Worm (Caenorhabditis elegans) whole organism, young adult: ENCODE measurements around the gene ugt-32.

Experiments
- F22D6.2 ChIP-seq: sonication (generic microtip); optimal IDR thresholded peaks from 2 replicates; lab custom pipeline; 2016; ENCODE audit warnings: mild to moderate bottlenecking, missing genetic modification characterization, missing compliant biosample characterization
- F23B12.7 ChIP-seq: sonication (generic microtip); optimal IDR thresholded peaks from 2 replicates; lab custom pipeline; 2017; ENCODE audit warnings: missing genetic modification characterization, mild to moderate bottlenecking, missing compliant biosample characterization, antibody characterized with exemption, moderate library complexity; ENCODE audit not compliant: insufficient read depth
- F49E8.2 ChIP-seq: sonication (generic microtip); optimal IDR thresholded peaks from 3 replicates; lab custom pipeline; 2017; ENCODE audit warnings: missing genetic modification characterization, mild to moderate bottlenecking, missing compliant biosample characterization, antibody characterized with exemption, moderate library complexity; ENCODE audit not compliant: insufficient read depth
- F55B11.4 ChIP-seq: sonication (generic microtip); optimal IDR thresholded peaks from 2 replicates; lab custom pipeline; 2016; ENCODE audit warnings: missing compliant biosample characterization, missing genetic modification characterization, borderline replicate concordance; ENCODE audit not compliant: insufficient read depth
- K12H6.12 ChIP-seq: fragments of 200-800 bp; sonication (Bioruptor generic); optimal IDR thresholded peaks from 2 replicates; lab custom pipeline; 2018; ENCODE audit warnings: mild to moderate bottlenecking, missing genetic modification characterization, missing compliant biosample characterization
- atf-7 ChIP-seq: sonication (generic microtip); optimal IDR thresholded peaks from 2 replicates; lab custom pipeline; 2017; ENCODE audit warnings: mild to moderate bottlenecking, missing genetic modification characterization, missing compliant biosample characterization
- bed-2 ChIP-seq: fragments of 200-800 bp; sonication (Bioruptor generic); IDR thresholded peaks from 2 replicates; pipeline ENCODE4 v1.3.6; 2022; ENCODE audit warnings: missing genetic modification reagents, missing genetic modification characterization, missing compliant biosample characterization
- ceh-100 ChIP-seq: fragments of 200-800 bp; sonication (Bioruptor generic); IDR thresholded peaks from 2 replicates; pipeline ENCODE4 v1.3.6; 2022; ENCODE audit warnings: missing genetic modification reagents, missing genetic modification characterization, missing compliant biosample characterization
- ceh-91 ChIP-seq: fragments of 200-800 bp; sonication (Bioruptor generic); IDR thresholded peaks from 2 replicates; pipeline ENCODE4 v1.3.6; 2022; ENCODE audit warnings: missing genetic modification reagents, missing genetic modification characterization, missing compliant biosample characterization
- dox-1 ChIP-seq: fragments of 200-800 bp; sonication (Bioruptor generic); IDR thresholded peaks from 2 replicates; pipeline ENCODE4 v1.3.6; 2022; ENCODE audit warnings: missing genetic modification reagents, missing genetic modification characterization, missing compliant biosample characterization
- dpff-1 ChIP-seq: sonication (generic microtip); optimal IDR thresholded peaks from 2 replicates; lab custom pipeline; 2017; ENCODE audit warnings: mild to moderate bottlenecking, missing genetic modification characterization, missing compliant biosample characterization
- ekl-4 ChIP-seq: fragments of 200-800 bp; sonication (Bioruptor generic); IDR thresholded peaks from 2 replicates; pipeline ENCODE4 v1.3.6; 2022; ENCODE audit warnings: missing genetic modification reagents, missing genetic modification characterization, missing compliant biosample characterization
- ets-4 ChIP-seq: fragments of 200-800 bp; sonication (Bioruptor generic); optimal IDR thresholded peaks from 2 replicates; lab custom pipeline; 2018; ENCODE audit warnings: mild to moderate bottlenecking, missing genetic modification characterization, missing compliant biosample characterization
- fkh-3 ChIP-seq: sonication (generic microtip); optimal IDR thresholded peaks from 2 replicates; lab custom pipeline; 2016; ENCODE audit warnings: mild to moderate bottlenecking, missing genetic modification characterization, missing compliant biosample characterization
- hmg-1.2 ChIP-seq: fragments of 200-800 bp; sonication (Bioruptor generic); IDR thresholded peaks from 2 replicates; pipeline ENCODE4 v1.3.6; 2022; ENCODE audit warnings: missing genetic modification reagents, missing genetic modification characterization, missing compliant biosample characterization
- hrde-1 ChIP-seq: sonication (generic microtip); optimal IDR thresholded peaks from 2 replicates; lab custom pipeline; 2016; ENCODE audit warnings: missing genetic modification characterization, mild to moderate bottlenecking, missing compliant biosample characterization, moderate library complexity, missing genotype, missing genetic modification reagents, borderline replicate concordance
- let-607 ChIP-seq, 2 experiments: fragments of 200-800 bp in 1 of 2; sonication (Bioruptor generic) in 1 of 2; sonication (generic microtip) in 1 of 2; optimal IDR thresholded peaks; 2 replicates each; lab custom pipeline; 2016 to 2018; ENCODE audit warnings: mild to moderate bottlenecking in 2 of 2, missing compliant biosample characterization in 2 of 2, missing genetic modification characterization in 2 of 2, moderate library complexity in 2 of 2, missing genotype in 1 of 2
- lin-35 ChIP-seq, 3 experiments: fragments of 150-350 bp in 2 of 3; sonication (generic microtip) in 1 of 3; optimal IDR thresholded peaks; 2 replicates each; lab custom pipeline; 2014 to 2018; ENCODE audit warnings: missing biosample characterization in 3 of 3, missing genetic modification characterization in 3 of 3, missing genetic modification reagents in 3 of 3
- madf-6 ChIP-seq: fragments of 200-800 bp; sonication (Bioruptor generic); IDR thresholded peaks from 2 replicates; pipeline ENCODE4 v1.3.6; 2022; ENCODE audit warnings: missing genetic modification reagents, missing genetic modification characterization, missing compliant biosample characterization
- nfya-1 ChIP-seq: sonication (generic microtip); optimal IDR thresholded peaks from 2 replicates; lab custom pipeline; 2017; ENCODE audit warnings: antibody characterized with exemption, missing compliant biosample characterization, missing genetic modification characterization, borderline replicate concordance; ENCODE audit not compliant: insufficient read depth
- nfyb-1 ChIP-seq: fragments of 200-800 bp; sonication (Bioruptor generic); IDR thresholded peaks from 2 replicates; pipeline ENCODE4 v1.3.6; 2022; ENCODE audit warnings: missing genetic modification reagents, missing genetic modification characterization, missing compliant biosample characterization
- nhr-120 ChIP-seq: fragments of 200-800 bp; sonication (Bioruptor generic); IDR thresholded peaks from 2 replicates; pipeline ENCODE4 v1.3.6; 2022; ENCODE audit warnings: missing genetic modification characterization, missing compliant biosample characterization
- nhr-80 ChIP-seq: sonication (generic microtip); optimal IDR thresholded peaks from 2 replicates; lab custom pipeline; 2016; ENCODE audit warnings: missing genetic modification characterization, missing compliant biosample characterization
- pbrm-1 ChIP-seq: fragments of 200-800 bp; sonication (Bioruptor generic); IDR thresholded peaks from 2 replicates; pipeline ENCODE4 v1.3.6; 2022; ENCODE audit warnings: missing genetic modification reagents, missing genetic modification characterization, missing compliant biosample characterization
- repo-1 ChIP-seq: sonication (generic microtip); optimal IDR thresholded peaks from 2 replicates; lab custom pipeline; 2017; ENCODE audit warnings: mild to moderate bottlenecking, missing genetic modification characterization, missing compliant biosample characterization
- sdz-38 ChIP-seq: sonication (generic microtip); optimal IDR thresholded peaks from 2 replicates; lab custom pipeline; 2016; ENCODE audit warnings: missing genotype, missing genetic modification characterization, missing compliant biosample characterization
- tbp1 ChIP-seq: fragments of 200-800 bp; sonication (Bioruptor generic); optimal IDR thresholded peaks from 2 replicates; lab custom pipeline; 2018; ENCODE audit warnings: mild to moderate bottlenecking, missing genetic modification characterization, missing compliant biosample characterization
- tbx-9 ChIP-seq: sonication (generic microtip); optimal IDR thresholded peaks from 2 replicates; lab custom pipeline; 2016; ENCODE audit warnings: borderline replicate concordance, missing genetic modification characterization, inconsistent platforms, missing compliant biosample characterization
- tlf-1 ChIP-seq: fragments of 200-800 bp; sonication (Bioruptor generic); optimal IDR thresholded peaks from 2 replicates; lab custom pipeline; 2018; ENCODE audit warnings: mild to moderate bottlenecking, missing genetic modification characterization, missing compliant biosample characterization
- unc-130 ChIP-seq: sonication (generic microtip); optimal IDR thresholded peaks from 2 replicates; lab custom pipeline; 2016; ENCODE audit warnings: missing genetic modification reagents, missing genetic modification characterization, missing compliant biosample characterization
- zfh-2 ChIP-seq: fragments of 200-800 bp; sonication (Bioruptor generic); conservative IDR thresholded peaks from 2 replicates; pipeline ENCODE4 v1.3.6; 2022; ENCODE audit warnings: missing genetic modification reagents, missing genetic modification characterization, missing compliant biosample characterization
- ztf-18 ChIP-seq: sonication (generic microtip); optimal IDR thresholded peaks from 2 replicates; lab custom pipeline; 2016; ENCODE audit warnings: missing genotype, mild to moderate bottlenecking, missing genetic modification characterization, missing compliant biosample characterization
- ztf-22 ChIP-seq: fragments of 200-800 bp; sonication (Bioruptor generic); optimal IDR thresholded peaks from 2 replicates; lab custom pipeline; 2018; ENCODE audit warnings: mild to moderate bottlenecking, missing genetic modification characterization, moderate library complexity, missing compliant biosample characterization
- ztf-28 ChIP-seq: fragments of 200-800 bp; sonication (Bioruptor generic); IDR thresholded peaks from 2 replicates; pipeline ENCODE4 v1.3.6; 2022; ENCODE audit warnings: missing genetic modification reagents, missing genetic modification characterization, missing compliant biosample characterization
- ztf-3 ChIP-seq: fragments of 200-800 bp; sonication (Bioruptor generic); optimal IDR thresholded peaks from 2 replicates; lab custom pipeline; 2018; ENCODE audit warnings: mild to moderate bottlenecking, missing genetic modification characterization, missing compliant biosample characterization

ugt-32 gene

DNA sequence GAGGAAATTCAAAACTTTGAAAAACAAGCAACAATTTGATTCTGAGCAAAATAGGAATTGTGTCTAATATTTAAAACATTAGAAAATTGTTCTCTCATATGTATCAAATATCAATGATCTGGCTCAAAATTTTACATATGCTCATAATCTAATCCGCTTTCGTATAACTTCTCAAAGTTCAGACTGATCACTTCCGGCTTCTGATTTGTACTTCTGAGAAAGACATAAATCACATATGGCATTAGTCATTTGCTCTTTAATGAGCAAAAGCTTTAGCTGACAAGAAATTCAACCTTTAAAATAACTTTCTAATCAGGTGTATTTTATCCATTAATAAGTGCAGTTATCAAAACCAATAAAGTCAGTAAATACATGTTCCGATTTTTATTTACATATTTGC is 12.1 kb upstream of the ugt-32 start:
- TF ChIP-seq fkh-3 (tag; lab: Kevin White, UChicago) = no peak
- TF ChIP-seq tbx-9 (tag; lab: Kevin White, UChicago) = no peak
- no peak for TF ChIP-seq F22D6.2
- TF ChIP-seq nfyb-1 (GFP tag; lab: Robert Waterston, UW) = no peak
- no peak for TF ChIP-seq tlf-1 (GFP tag; lab: Kevin White, UChicago)
- no peak for TF ChIP-seq let-607 (tag; optimal IDR thresholded peaks at IDR 0.05; lab: Kevin White, UChicago)
- TF ChIP-seq nfya-1 (tag; lab: Kevin White, UChicago) = no peak
- TF ChIP-seq sdz-38 = no peak
- no peak for TF ChIP-seq ztf-28 (GFP tag; lab: Robert Waterston, UW)
- no peak for TF ChIP-seq F55B11.4 (tag; lab: Kevin White, UChicago)
- TF ChIP-seq bed-2 (GFP tag; lab: Robert Waterston, UW) = no peak
- no peak for TF ChIP-seq zfh-2 (GFP tag; lab: Robert Waterston, UW)
- no peak for TF ChIP-seq hrde-1 (tag; lab: Kevin White, UChicago)
- TF ChIP-seq unc-130 (GFP tag; lab: Kevin White, UChicago) = no peak

DNA sequence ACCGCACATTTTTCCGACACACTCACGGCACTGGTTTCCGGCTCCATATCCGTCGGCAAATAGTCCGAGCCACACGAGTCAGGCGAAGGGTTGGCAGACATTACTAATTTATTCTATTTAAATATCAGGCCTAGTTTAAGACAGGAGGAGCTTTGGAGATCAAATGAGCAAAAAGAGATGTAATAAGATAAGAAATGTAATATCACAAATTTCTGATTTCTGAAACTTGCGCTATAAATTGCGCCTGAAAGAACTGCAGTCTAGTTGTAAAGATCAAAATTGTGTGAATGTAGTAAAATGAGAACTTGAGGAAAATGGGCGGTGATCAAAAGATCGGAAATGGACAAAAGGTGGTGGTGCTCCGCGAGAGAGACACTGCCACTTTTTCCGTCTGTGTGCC is 11.0 kb upstream of the ugt-32 start, which contains the start of gene nhr-186:
Gene nhr-186, minus strand, starts transcription at position 101 of the 400 bp plus-strand sequence.
- no peak for TF ChIP-seq madf-6
- no peak for TF ChIP-seq F49E8.2 (tag; lab: Kevin White, UChicago)
- no peak for TF ChIP-seq nfyb-1 (GFP tag; lab: Robert Waterston, UW)
- no peak for TF ChIP-seq ztf-18 (tag; lab: Kevin White, UChicago)
- TF ChIP-seq let-607 (tag; optimal IDR thresholded peaks at IDR 0.05; lab: Kevin White, UChicago) = no peak
- TF ChIP-seq atf-7 (tag; lab: Kevin White, UChicago) = no peak
- TF ChIP-seq ekl-4 (GFP tag; lab: Robert Waterston, UW) = no peak
- TF ChIP-seq hmg-1.2 (GFP tag; lab: Robert Waterston, UW) = no peak
- TF ChIP-seq ets-4 (GFP tag; lab: Kevin White, UChicago) = no peak
- TF ChIP-seq tbp1 (GFP tag; lab: Kevin White, UChicago) = no peak
- no peak for TF ChIP-seq dpff-1 (tag; lab: Kevin White, UChicago)
- TF ChIP-seq ztf-22 (GFP tag; lab: Kevin White, UChicago) = no peak
- TF ChIP-seq, all 124 proteins: peak for 0

DNA sequence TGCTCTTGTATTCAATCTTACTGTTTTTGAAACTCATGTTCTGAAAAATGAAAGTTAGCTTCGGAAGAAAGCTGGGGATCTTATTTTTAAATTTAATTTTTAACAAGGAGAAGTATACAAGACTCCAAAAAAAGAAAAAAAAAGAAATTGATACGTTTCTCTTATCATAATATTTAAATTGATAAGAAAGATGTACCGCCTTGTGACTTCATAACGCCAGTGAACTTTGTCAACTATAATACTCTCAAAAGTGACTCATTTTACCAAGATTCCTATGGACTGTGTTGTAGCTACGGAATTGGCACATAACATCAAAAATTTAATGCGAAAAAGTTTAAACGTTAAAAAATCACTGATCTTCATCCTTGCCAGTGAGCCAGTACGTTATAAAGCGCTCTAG is 8.0 kb upstream of the ugt-32 start:
- TF ChIP-seq ceh-100 (GFP tag; lab: Robert Waterston, UW) = no peak
- peak; percentile 64 for TF ChIP-seq nhr-80
- no peak for TF ChIP-seq ekl-4 (GFP tag; lab: Robert Waterston, UW)
- TF ChIP-seq ztf-3 = no peak

DNA sequence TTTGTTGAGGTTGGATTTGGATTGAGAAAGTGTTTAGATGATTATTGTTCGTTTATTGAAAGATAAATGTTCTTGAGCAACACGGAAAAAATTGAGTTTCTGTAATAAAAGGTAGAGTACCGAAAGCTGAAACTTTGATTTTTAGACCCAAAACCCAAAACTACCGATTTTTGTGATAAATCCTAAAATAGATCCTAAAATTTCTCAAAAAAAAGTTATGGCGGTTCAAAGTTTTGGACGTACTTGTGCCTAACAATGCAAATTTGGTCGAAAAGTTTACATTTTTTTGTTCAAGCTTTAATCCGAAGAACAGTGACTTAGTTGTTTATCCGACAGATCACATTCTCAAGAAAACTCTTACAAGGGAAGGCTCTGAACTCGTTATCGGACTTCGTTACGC is 3.5 kb upstream of the ugt-32 start, which contains the start of gene nhr-185:
Gene nhr-185, minus strand, starts transcription at position 101 of the 400 bp plus-strand sequence.
- no peak for TF ChIP-seq K12H6.12 (tag; lab: Kevin White, UChicago)
- TF ChIP-seq F23B12.7 (tag; lab: Kevin White, UChicago) = no peak
- TF ChIP-seq, all 124 proteins: peak for 0

DNA sequence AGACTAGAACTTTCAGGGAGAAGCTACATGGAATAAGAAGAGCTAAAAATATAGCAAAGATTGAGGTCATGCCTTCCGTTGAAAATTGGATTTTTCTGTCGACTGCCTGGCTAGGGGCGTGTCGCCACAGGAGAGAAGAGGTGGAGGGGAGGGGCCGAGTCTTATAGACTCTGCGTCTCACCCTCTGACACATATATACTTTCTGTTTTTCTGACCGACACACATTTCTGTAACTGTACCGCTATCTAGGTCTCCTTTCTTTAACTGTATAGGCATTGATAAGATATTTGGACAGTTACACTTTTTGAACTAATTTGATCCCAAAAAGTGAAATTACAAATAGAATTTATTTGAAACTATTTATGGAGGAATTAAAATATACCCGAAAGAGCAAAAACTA is 2.3 kb downstream of the ugt-32 start:
- TF ChIP-seq dox-1 (GFP tag; lab: Robert Waterston, UW) = 0 out of 2 replicates have a peak, but pooled peaks have one; percentile 1
- TF ChIP-seq lin-35 (GFP tag; optimal IDR thresholded peaks at IDR 0.05; lab: Kevin White, UChicago) = no peak
- TF ChIP-seq repo-1 (tag; lab: Kevin White, UChicago) = no peak
- TF ChIP-seq ceh-91 (GFP tag; lab: Robert Waterston, UW) = no peak
- TF ChIP-seq nhr-80 = peak; percentile 40
- TF ChIP-seq pbrm-1 = no peak
- TF ChIP-seq nhr-120 = no peak
